Fruit fly (Drosophila melanogaster) whole organism, embryonic: ENCODE measurements around the gene CG11828.
A peak's percentile ranks its signal among the peaks of the same experiment; 100 is the strongest.

ENCODE experiments used
- Adf1 ChIP-seq: fragments of 200-800 bp; sonication (Bioruptor generic); IDR thresholded peaks from 2 replicates; pipeline ENCODE4 v1.3.6; 2022; ENCODE audit warnings: missing biosample characterization, missing genetic modification characterization
- Asciz ChIP-seq: fragments of 200-800 bp; sonication (Bioruptor generic); optimal IDR thresholded peaks from 2 replicates; lab custom pipeline; 2017; ENCODE audit warnings: missing biosample characterization, mild to moderate bottlenecking, missing genetic modification characterization, missing genetic modification reagents
- B-H1 ChIP-seq: fragments of 200-800 bp; sonication (Bioruptor generic); IDR thresholded peaks from 3 replicates; pipeline ENCODE4 v1.3.6; 2022; ENCODE audit warnings: missing biosample characterization, missing genetic modification characterization
- CG10543 ChIP-seq: fragments of 200-800 bp; sonication (Bioruptor generic); optimal IDR thresholded peaks from 3 replicates; lab custom pipeline; 2017; ENCODE audit warnings: missing biosample characterization, mild to moderate bottlenecking, missing genetic modification characterization, moderate library complexity
- CG10979 ChIP-seq: fragments of 200-800 bp; sonication (Bioruptor generic); optimal IDR thresholded peaks from 2 replicates; lab custom pipeline; 2018; ENCODE audit warnings: missing biosample characterization, mild to moderate bottlenecking, missing genetic modification characterization, moderate library complexity
- CG11093 ChIP-seq: fragments of 200-800 bp; sonication (Bioruptor generic); IDR thresholded peaks from 3 replicates; pipeline ENCODE4 v1.3.6; 2022; ENCODE audit warnings: missing biosample characterization, missing genetic modification characterization
- CG11247 ChIP-seq: fragments of 200-800 bp; sonication (Bioruptor generic); IDR thresholded peaks from 2 replicates; pipeline ENCODE4 v1.3.6; 2022; ENCODE audit warnings: missing biosample characterization, missing genetic modification characterization
- CG11398 ChIP-seq: fragments of 200-800 bp; sonication (Bioruptor generic); optimal IDR thresholded peaks from 2 replicates; lab custom pipeline; 2016; ENCODE audit warnings: missing biosample characterization, missing genetic modification characterization
- CG11504 ChIP-seq: fragments of 200-800 bp; sonication (Bioruptor generic); optimal IDR thresholded peaks from 3 replicates; lab custom pipeline; 2019; ENCODE audit warnings: missing biosample characterization, mild to moderate bottlenecking, missing genetic modification characterization, moderate library complexity
- CG11695 ChIP-seq: fragments of 200-800 bp; sonication (Bioruptor generic); IDR thresholded peaks from 3 replicates; pipeline ENCODE4 v1.3.6; 2022; ENCODE audit warnings: missing biosample characterization, missing genetic modification characterization
- CG12236 ChIP-seq: fragments of 200-800 bp; sonication (Bioruptor generic); optimal IDR thresholded peaks from 2 replicates; lab custom pipeline; 2016; ENCODE audit warnings: missing biosample characterization, missing genetic modification characterization
- CG12744 ChIP-seq: fragments of 200-800 bp; sonication (Bioruptor generic); optimal IDR thresholded peaks from 2 replicates; lab custom pipeline; 2016; ENCODE audit warnings: missing biosample characterization, missing genetic modification characterization
- CG12769 ChIP-seq: fragments of 200-800 bp; sonication (Bioruptor generic); optimal IDR thresholded peaks from 2 replicates; lab custom pipeline; 2019; ENCODE audit warnings: missing biosample characterization, mild to moderate bottlenecking, missing genetic modification characterization, moderate library complexity
- CG17359 ChIP-seq: fragments of 200-800 bp; sonication (Bioruptor generic); optimal IDR thresholded peaks from 3 replicates; lab custom pipeline; 2018; ENCODE audit warnings: missing biosample characterization, mild to moderate bottlenecking, missing genetic modification characterization, moderate library complexity
- CG17829 ChIP-seq: fragments of 200-800 bp; optimal IDR thresholded peaks from 2 replicates; lab custom pipeline; 2019; ENCODE audit warnings: missing biosample characterization, mild to moderate bottlenecking, missing genetic modification characterization, moderate library complexity
- CG2678 ChIP-seq: fragments of 200-800 bp; sonication (Bioruptor generic); optimal IDR thresholded peaks from 3 replicates; lab custom pipeline; 2019; ENCODE audit warnings: missing biosample characterization, mild to moderate bottlenecking, missing genetic modification characterization, moderate library complexity
- CG31441 ChIP-seq: fragments of 200-800 bp; sonication (Bioruptor generic); IDR thresholded peaks from 2 replicates; pipeline ENCODE4 v1.3.6; 2022; ENCODE audit warnings: missing biosample characterization, missing genetic modification characterization
- CG4328 ChIP-seq: fragments of 200-800 bp; sonication (Bioruptor generic); optimal IDR thresholded peaks from 3 replicates; lab custom pipeline; 2017; ENCODE audit warnings: missing biosample characterization, missing genetic modification reagents, missing genetic modification characterization
- CG43689 ChIP-seq: fragments of 200-800 bp; sonication (Bioruptor generic); IDR thresholded peaks from 2 replicates; pipeline ENCODE4 v1.3.6; 2022; ENCODE audit warnings: missing biosample characterization, missing genetic modification characterization
- CG7556 ChIP-seq: fragments of 200-800 bp; sonication (Bioruptor generic); optimal IDR thresholded peaks from 2 replicates; lab custom pipeline; 2017; ENCODE audit warnings: missing biosample characterization, mild to moderate bottlenecking, missing genetic modification characterization
- CrebB ChIP-seq: fragments of 200-800 bp; sonication (Bioruptor generic); optimal IDR thresholded peaks from 3 replicates; lab custom pipeline; 2018; ENCODE audit warnings: missing biosample characterization, mild to moderate bottlenecking, missing genetic modification characterization
- Dip3 ChIP-seq: fragments of 200-800 bp; sonication (Bioruptor generic); optimal IDR thresholded peaks from 3 replicates; lab custom pipeline; 2016; ENCODE audit warnings: missing biosample characterization, missing genetic modification characterization
- Ets97D ChIP-seq: fragments of 200-800 bp; sonication (Bioruptor generic); optimal IDR thresholded peaks from 3 replicates; lab custom pipeline; 2016; ENCODE audit warnings: missing biosample characterization, missing genetic modification characterization
- Gug ChIP-seq: fragments of 200-800 bp; sonication (Bioruptor generic); IDR thresholded peaks from 4 replicates; pipeline ENCODE4 v1.3.6; 2022; ENCODE audit warnings: missing biosample characterization, missing genetic modification characterization
- HHEX ChIP-seq: fragments of 200-800 bp; sonication (Bioruptor generic); optimal IDR thresholded peaks from 3 replicates; lab custom pipeline; 2017; ENCODE audit warnings: missing biosample characterization, mild to moderate bottlenecking, missing genetic modification characterization, missing genetic modification reagents
- Hmx ChIP-seq: fragments of 200-800 bp; sonication (Bioruptor generic); optimal IDR thresholded peaks from 2 replicates; lab custom pipeline; 2016; ENCODE audit warnings: missing biosample characterization, missing genetic modification characterization
- Lim3 ChIP-seq: fragments of 200-800 bp; sonication (Bioruptor generic); IDR thresholded peaks from 2 replicates; pipeline ENCODE4 v1.3.6; 2022; ENCODE audit warnings: missing biosample characterization, missing genetic modification characterization
- Med ChIP-seq: fragments of 200-800 bp; sonication (Bioruptor generic); peaks from one replicate; lab custom pipeline; 2016; ENCODE audit warnings: missing biosample characterization, missing genetic modification characterization, mild to moderate bottlenecking, inconsistent platforms, moderate library complexity
- Neu2 ChIP-seq: fragments of 200-800 bp; sonication (Bioruptor generic); optimal IDR thresholded peaks from 3 replicates; lab custom pipeline; 2016; ENCODE audit warnings: missing biosample characterization, missing genetic modification characterization, borderline replicate concordance
- PHDP ChIP-seq: fragments of 200-800 bp; sonication (Bioruptor generic); optimal IDR thresholded peaks from 3 replicates; lab custom pipeline; 2018; ENCODE audit warnings: missing biosample characterization, mild to moderate bottlenecking, missing genetic modification characterization, moderate library complexity
- Taf1 ChIP-seq: fragments of 200-800 bp; sonication (Bioruptor generic); IDR thresholded peaks from 2 replicates; pipeline ENCODE4 v1.3.6; 2022; ENCODE audit warnings: missing biosample characterization, missing genetic modification characterization
- ap ChIP-seq: fragments of 200-800 bp; sonication (Bioruptor generic); IDR thresholded peaks from 2 replicates; pipeline ENCODE4 v1.3.6; 2022; ENCODE audit warnings: missing biosample characterization, missing genetic modification characterization
- cg ChIP-seq: fragments of 200-800 bp; sonication (Bioruptor generic); optimal IDR thresholded peaks from 3 replicates; lab custom pipeline; 2019; ENCODE audit warnings: missing biosample characterization, mild to moderate bottlenecking, missing genetic modification characterization, moderate library complexity
- danr ChIP-seq: fragments of 200-800 bp; sonication (Bioruptor generic); IDR thresholded peaks from 2 replicates; pipeline ENCODE4 v1.3.6; 2022; ENCODE audit warnings: missing biosample characterization, missing genetic modification characterization
- dimm ChIP-seq: fragments of 200-800 bp; sonication (Bioruptor generic); IDR thresholded peaks from 2 replicates; pipeline ENCODE4 v1.3.6; 2022; ENCODE audit warnings: missing biosample characterization, missing genetic modification characterization
- her ChIP-seq: fragments of 200-800 bp; sonication (Bioruptor generic); optimal IDR thresholded peaks from 2 replicates; lab custom pipeline; 2016; ENCODE audit warnings: missing biosample characterization, missing genetic modification characterization
- jumu ChIP-seq: fragments of 200-800 bp; sonication (Bioruptor generic); optimal IDR thresholded peaks from 3 replicates; lab custom pipeline; 2016; ENCODE audit warnings: missing biosample characterization, missing genetic modification characterization
- kay ChIP-seq: fragments of 200-800 bp; sonication (Bioruptor generic); optimal IDR thresholded peaks from 2 replicates; lab custom pipeline; 2016; ENCODE audit warnings: missing biosample characterization, missing genetic modification characterization
- ken ChIP-seq: fragments of 200-800 bp; sonication (Bioruptor generic); IDR thresholded peaks from 3 replicates; pipeline ENCODE4 v1.3.6; 2022; ENCODE audit warnings: missing biosample characterization, missing genetic modification characterization
- sens ChIP-seq: fragments of 200-800 bp; sonication (Bioruptor generic); peaks from one replicate; lab custom pipeline; 2016; ENCODE audit warnings: missing biosample characterization, missing genetic modification characterization
- sens-2 ChIP-seq: fragments of 200-800 bp; sonication (Bioruptor generic); IDR thresholded peaks from 2 replicates; pipeline ENCODE4 v1.3.6; 2022; ENCODE audit warnings: missing biosample characterization, missing genetic modification characterization
- sisA ChIP-seq: fragments of 200-800 bp; sonication (Bioruptor generic); IDR thresholded peaks from 2 replicates; pipeline ENCODE4 v1.3.6; 2022; ENCODE audit warnings: missing biosample characterization, missing genetic modification characterization
- slbo ChIP-seq: fragments of 200-800 bp; sonication (Bioruptor generic); IDR thresholded peaks from 2 replicates; pipeline ENCODE4 v1.3.6; 2022; ENCODE audit warnings: missing biosample characterization, missing genetic modification characterization
- sob ChIP-seq: fragments of 200-800 bp; sonication (Bioruptor generic); IDR thresholded peaks from 2 replicates; pipeline ENCODE4 v1.3.6; 2022; ENCODE audit warnings: missing biosample characterization, missing genetic modification characterization
- sqz ChIP-seq: fragments of 200-800 bp; sonication (Bioruptor generic); optimal IDR thresholded peaks from 3 replicates; lab custom pipeline; 2018; ENCODE audit warnings: missing biosample characterization, mild to moderate bottlenecking, missing genetic modification characterization
- stwl ChIP-seq: fragments of 200-800 bp; sonication (Bioruptor generic); optimal IDR thresholded peaks from 3 replicates; lab custom pipeline; 2018; ENCODE audit warnings: missing biosample characterization, mild to moderate bottlenecking, missing genetic modification characterization, moderate library complexity
- tgo ChIP-seq: fragments of 200-800 bp; sonication (Bioruptor generic); IDR thresholded peaks from 3 replicates; pipeline ENCODE4 v1.3.6; 2022; ENCODE audit warnings: missing biosample characterization, missing genetic modification characterization
- tio ChIP-seq: fragments of 200-800 bp; sonication (Bioruptor generic); optimal IDR thresholded peaks from 2 replicates; lab custom pipeline; 2017; ENCODE audit warnings: missing biosample characterization, missing genetic modification characterization, inconsistent platforms
- tll ChIP-seq, 2 experiments: fragments of 200-800 bp in 1 of 2; fragments of >200 bp in 1 of 2; sonication (Bioruptor generic) in 1 of 2; optimal IDR thresholded peaks; 2 replicates each; lab custom pipeline; 2017 to 2019; ENCODE audit warnings: missing biosample characterization in 2 of 2, missing genetic modification characterization in 2 of 2, mild to moderate bottlenecking in 1 of 2, moderate library complexity in 1 of 2
- ttk ChIP-seq: fragments of 200-800 bp; sonication (Bioruptor generic); IDR thresholded peaks from 2 replicates; pipeline ENCODE4 v2.1.2; 2022; ENCODE audit warnings: missing biosample characterization, missing genetic modification characterization
- zfh2 ChIP-seq: fragments of 200-800 bp; sonication (Bioruptor generic); optimal IDR thresholded peaks from 2 replicates; lab custom pipeline; 2016; ENCODE audit warnings: missing biosample characterization, missing genetic modification characterization

Gene CG11828

dm6 chr3R:28904816-28905435 is 17.9 kb upstream of the CG11828 start (continued):
- TF ChIP-seq ttk (GFP tag; lab: Robert Waterston, UW) = peak; percentile 78
- no peak; the same call in 1 of the 2 replicates for TF ChIP-seq Adf1 (GFP tag; lab: Robert Waterston, UW)
- TF ChIP-seq her = peak; percentile 82
- TF ChIP-seq Hmx = peak; percentile 30
- TF ChIP-seq CG7556 (GFP tag; lab: Kevin White, UChicago) = peak; percentile 31
- TF ChIP-seq Ets97D (GFP tag; lab: Kevin White, UChicago) = peak; percentile 32
- TF ChIP-seq Lim3 (GFP tag; lab: Robert Waterston, UW) = 0 out of 2 replicates have a peak, but pooled peaks have one; percentile 37
- TF ChIP-seq CG10979 = peak; percentile 41
- TF ChIP-seq sqz = no peak
- TF ChIP-seq CG11398 = peak; percentile 73
- TF ChIP-seq ap = peak; percentile 59
- peak; percentile 77 for TF ChIP-seq CG2678 (tag; lab: Kevin White, UChicago)
- no peak for TF ChIP-seq tll (GFP tag; optimal IDR thresholded peaks at IDR 0.05; lab: Kevin White, UChicago)
- peak; percentile 93 for TF ChIP-seq CG12769 (tag; lab: Kevin White, UChicago)
- TF ChIP-seq tio (GFP tag; lab: Kevin White, UChicago) = no peak
- TF ChIP-seq CG31441 (GFP tag; lab: Robert Waterston, UW) = peak; percentile 51; the same call in 1 of the 2 replicates
- TF ChIP-seq CG17359 (tag; lab: Kevin White, UChicago) = peak; percentile 68
- peak; percentile 62 for TF ChIP-seq CG43689 (GFP tag; lab: Robert Waterston, UW)
- TF ChIP-seq cg (GFP tag; lab: Kevin White, UChicago) = no peak
- TF ChIP-seq CG4328 (GFP tag; lab: Kevin White, UChicago) = peak; percentile 8
- TF ChIP-seq dimm = peak; percentile 35; the same call in 1 of the 2 replicates
- peak; percentile 59 for TF ChIP-seq CG17829
- TF ChIP-seq zfh2 (GFP tag; lab: Kevin White, UChicago) = peak; percentile 90
- TF ChIP-seq slbo (GFP tag; lab: Robert Waterston, UW) = peak; percentile 94
- peak; percentile 85 for TF ChIP-seq Taf1 (GFP tag; lab: Robert Waterston, UW)
- TF ChIP-seq sob (GFP tag; lab: Robert Waterston, UW) = peak; percentile 84
- peak; percentile 55 for TF ChIP-seq danr (GFP tag; lab: Robert Waterston, UW)
- TF ChIP-seq kay = peak; percentile 38
- TF ChIP-seq CG12236 (GFP tag; lab: Kevin White, UChicago) = peak; percentile 32
- peak; percentile 83 for TF ChIP-seq PHDP (tag; lab: Kevin White, UChicago)
- TF ChIP-seq CG11695 (GFP tag; lab: Robert Waterston, UW) = peak; percentile 77
- peak; percentile 76 for TF ChIP-seq jumu (GFP tag; lab: Kevin White, UChicago)
- peak; percentile 28 for TF ChIP-seq CrebB (tag; lab: Kevin White, UChicago)
- TF ChIP-seq CG11247 (GFP tag; lab: Robert Waterston, UW) = peak; percentile 86
- TF ChIP-seq Dip3 (GFP tag; lab: Kevin White, UChicago) = peak; percentile 82
- peak; percentile 78 for TF ChIP-seq ken (GFP tag; lab: Robert Waterston, UW)
- TF ChIP-seq sisA (GFP tag; lab: Robert Waterston, UW) = peak; percentile 78
- TF ChIP-seq CG10543 (GFP tag; lab: Kevin White, UChicago) = peak; percentile 59
- peak; percentile 86 for TF ChIP-seq Gug (GFP tag; lab: Robert Waterston, UW)
- TF ChIP-seq sens (GFP tag; lab: Kevin White, UChicago) = peak; percentile 93
- no peak for TF ChIP-seq stwl (tag; lab: Kevin White, UChicago)
- peak; percentile 67 for TF ChIP-seq CG11504 (tag; lab: Kevin White, UChicago)
- TF ChIP-seq CG11093 (GFP tag; lab: Robert Waterston, UW) = peak; percentile 61; the same call in 2 of the 3 replicates
- peak; percentile 83 for TF ChIP-seq tgo (GFP tag; lab: Robert Waterston, UW)
- peak; percentile 16 for TF ChIP-seq Asciz (GFP tag; lab: Kevin White, UChicago)
- TF ChIP-seq Med (GFP tag; lab: Kevin White, UChicago) = peak; percentile 98
- peak; percentile 67; the same call in 2 of the 3 replicates for TF ChIP-seq B-H1 (GFP tag; lab: Robert Waterston, UW)
- no peak for TF ChIP-seq Neu2
- TF ChIP-seq sens-2 (GFP tag; lab: Robert Waterston, UW) = no peak
- peak; percentile 60 for TF ChIP-seq CG12744 (GFP tag; lab: Kevin White, UChicago)
- peak; percentile 56 for TF ChIP-seq HHEX
